Worm (Caenorhabditis elegans): ENCODE results near the gene ZK892.5.
"Not testable (repeated sequence)": the region's sequence is repeated elsewhere in the genome, so short reads cannot be mapped to it uniquely, and the experiment has no call there.

ce11 chrII:10006266-10006665 lies 1.8 kb upstream of the ZK892.5 start, which contains the start of gene ZK892.4:
- not testable (repeated sequence) for TF ChIP-seq flt-1 (GFP tag; IDR thresholded peaks at IDR 0.05); ref-1 (GFP tag; conservative IDR thresholded peaks at IDR 0.05)

Data from whole organism, midembryonic.